Fruit fly (Drosophila melanogaster) whole organism, embryonic: ENCODE measurements around the gene CG13386.

Experiments
- Atf6 ChIP-seq: fragments of 200-800 bp; sonication (Bioruptor generic); IDR thresholded peaks from 2 replicates; pipeline ENCODE4 v1.3.6; 2022; ENCODE audit warnings: missing biosample characterization, missing genetic modification characterization
- CG10366 ChIP-seq: fragments of 200-800 bp; sonication (Bioruptor generic); IDR thresholded peaks from 2 replicates; pipeline ENCODE4 v1.3.6; 2022; ENCODE audit warnings: missing biosample characterization, missing genetic modification characterization
- CG1233 ChIP-seq: fragments of 200-800 bp; sonication (Bioruptor generic); optimal IDR thresholded peaks from 4 replicates; lab custom pipeline; 2018; ENCODE audit warnings: missing biosample characterization, mild to moderate bottlenecking, missing genetic modification characterization
- CG12659 ChIP-seq: fragments of 200-800 bp; sonication (Bioruptor generic); optimal IDR thresholded peaks from 3 replicates; lab custom pipeline; 2017; ENCODE audit warnings: mild to moderate bottlenecking, missing biosample characterization, missing genetic modification reagents, missing genetic modification characterization
- CG14965 ChIP-seq: fragments of 200-800 bp; sonication (Bioruptor generic); optimal IDR thresholded peaks from 2 replicates; lab custom pipeline; 2016; ENCODE audit warnings: missing biosample characterization, missing genetic modification characterization, borderline replicate concordance
- CG15479 ChIP-seq: fragments of 200-800 bp; sonication (Bioruptor generic); optimal IDR thresholded peaks from 3 replicates; lab custom pipeline; 2019; ENCODE audit warnings: missing biosample characterization, mild to moderate bottlenecking, missing genetic modification characterization, moderate library complexity
- CG16813 ChIP-seq: fragments of 200-800 bp; sonication (Bioruptor generic); IDR thresholded peaks from 3 replicates; pipeline ENCODE4 v1.3.6; 2022; ENCODE audit warnings: missing biosample characterization, missing genetic modification characterization; ENCODE audit not compliant: partially characterized antibody
- CG17186 ChIP-seq: fragments of 200-800 bp; sonication (Bioruptor generic); optimal IDR thresholded peaks from 3 replicates; lab custom pipeline; 2017; ENCODE audit warnings: missing biosample characterization, missing genetic modification reagents, missing genetic modification characterization
- CG17385 ChIP-seq: fragments of 200-800 bp; sonication (Bioruptor generic); optimal IDR thresholded peaks from 3 replicates; lab custom pipeline; 2018; ENCODE audit warnings: missing biosample characterization, mild to moderate bottlenecking, missing genetic modification characterization
- CG17568 ChIP-seq: fragments of 200-800 bp; sonication (Bioruptor generic); optimal IDR thresholded peaks from 2 replicates; lab custom pipeline; 2018; ENCODE audit warnings: missing biosample characterization, mild to moderate bottlenecking, missing genetic modification characterization, moderate library complexity
- CG18619 ChIP-seq: fragments of 200-800 bp; sonication (Bioruptor generic); optimal IDR thresholded peaks from 3 replicates; lab custom pipeline; 2017; ENCODE audit warnings: missing biosample characterization, mild to moderate bottlenecking, missing genetic modification characterization
- CG2199 ChIP-seq: fragments of 200-800 bp; sonication (Bioruptor generic); IDR thresholded peaks from 3 replicates; pipeline ENCODE4 v1.3.6; 2022; ENCODE audit warnings: missing biosample characterization, missing genetic modification characterization
- CG4360 ChIP-seq: fragments of 200-800 bp; sonication (Bioruptor generic); IDR thresholded peaks from 2 replicates; pipeline ENCODE4 v1.3.6; 2022; ENCODE audit warnings: missing biosample characterization, missing genetic modification characterization
- CG43689 ChIP-seq: fragments of 200-800 bp; sonication (Bioruptor generic); IDR thresholded peaks from 2 replicates; pipeline ENCODE4 v1.3.6; 2022; ENCODE audit warnings: missing biosample characterization, missing genetic modification characterization
- CG6683 ChIP-seq: fragments of 200-800 bp; sonication (Bioruptor generic); optimal IDR thresholded peaks from 2 replicates; lab custom pipeline; 2017; ENCODE audit warnings: missing biosample characterization, mild to moderate bottlenecking, missing genetic modification characterization, missing genetic modification reagents
- CG6689 ChIP-seq: fragments of 200-800 bp; sonication (Bioruptor generic); IDR thresholded peaks from 2 replicates; pipeline ENCODE4 v1.3.6; 2022; ENCODE audit warnings: missing biosample characterization, missing genetic modification characterization
- CG6813 ChIP-seq: fragments of 200-800 bp; sonication (Bioruptor generic); optimal IDR thresholded peaks from 2 replicates; lab custom pipeline; 2017; ENCODE audit warnings: missing biosample characterization, missing genetic modification characterization, mild to moderate bottlenecking, moderate library complexity, missing genetic modification reagents
- CG7372 ChIP-seq: fragments of 200-800 bp; sonication (Bioruptor generic); IDR thresholded peaks from 2 replicates; pipeline ENCODE4 v1.3.6; 2022; ENCODE audit warnings: missing biosample characterization, missing genetic modification characterization
- Dip2 ChIP-seq: fragments of 200-800 bp; sonication (Bioruptor generic); IDR thresholded peaks from 2 replicates; pipeline ENCODE4 v1.3.6; 2022; ENCODE audit warnings: missing biosample characterization, missing genetic modification characterization
- Fer1 ChIP-seq: fragments of 200-800 bp; sonication (Bioruptor generic); optimal IDR thresholded peaks from 2 replicates; lab custom pipeline; 2017; ENCODE audit warnings: missing biosample characterization, mild to moderate bottlenecking, missing genetic modification characterization
- GATAe ChIP-seq: fragments of 200-800 bp; sonication (Bioruptor generic); conservative IDR thresholded peaks from 2 replicates; pipeline ENCODE4 v1.3.6; 2022; ENCODE audit warnings: missing biosample characterization, missing genetic modification characterization
- Hand ChIP-seq: fragments of 200-800 bp; sonication (Bioruptor generic); optimal IDR thresholded peaks from 2 replicates; lab custom pipeline; 2017; ENCODE audit warnings: mild to moderate bottlenecking, missing biosample characterization, missing genetic modification reagents, missing genetic modification characterization
- HmgD ChIP-seq: fragments of 200-800 bp; sonication (Bioruptor generic); optimal IDR thresholded peaks from 3 replicates; lab custom pipeline; 2016; ENCODE audit warnings: missing biosample characterization, missing genetic modification characterization
- MESR4 ChIP-seq: fragments of 200-800 bp; sonication (Bioruptor generic); optimal IDR thresholded peaks from 2 replicates; lab custom pipeline; 2018; ENCODE audit warnings: missing biosample characterization, mild to moderate bottlenecking, missing genetic modification characterization, moderate library complexity
- Max ChIP-seq: fragments of 200-800 bp; sonication (Bioruptor generic); optimal IDR thresholded peaks from 2 replicates; lab custom pipeline; 2016; ENCODE audit warnings: missing biosample characterization, mild to moderate bottlenecking, missing genetic modification characterization
- Med ChIP-seq: fragments of 200-800 bp; sonication (Bioruptor generic); peaks from one replicate; lab custom pipeline; 2016; ENCODE audit warnings: missing biosample characterization, missing genetic modification characterization, mild to moderate bottlenecking, inconsistent platforms, moderate library complexity
- Nf-YA ChIP-seq: fragments of 200-800 bp; sonication (Bioruptor generic); IDR thresholded peaks from 2 replicates; pipeline ENCODE4 v1.3.6; 2022; ENCODE audit warnings: missing biosample characterization, missing genetic modification characterization
- PHDP ChIP-seq: fragments of 200-800 bp; sonication (Bioruptor generic); optimal IDR thresholded peaks from 3 replicates; lab custom pipeline; 2018; ENCODE audit warnings: missing biosample characterization, mild to moderate bottlenecking, missing genetic modification characterization, moderate library complexity
- Ptx1 ChIP-seq: fragments of 200-800 bp; sonication (Bioruptor generic); IDR thresholded peaks from 2 replicates; pipeline ENCODE4 v1.3.6; 2022; ENCODE audit warnings: missing biosample characterization, missing genetic modification characterization
- Scr ChIP-seq: fragments of 200-800 bp; sonication (Bioruptor generic); IDR thresholded peaks from 2 replicates; pipeline ENCODE4 v1.3.6; 2022; ENCODE audit warnings: missing biosample characterization, missing genetic modification characterization; ENCODE audit not compliant: partially characterized antibody
- Sry-β ChIP-seq: fragments of 200-800 bp; sonication (Bioruptor generic); optimal IDR thresholded peaks from 2 replicates; lab custom pipeline; 2018; ENCODE audit warnings: missing biosample characterization, mild to moderate bottlenecking, missing genetic modification characterization, moderate library complexity
- Xrp1 ChIP-seq: fragments of 200-800 bp; sonication (Bioruptor generic); IDR thresholded peaks from 2 replicates; pipeline ENCODE4 v1.3.6; 2022; ENCODE audit warnings: missing biosample characterization, missing genetic modification characterization
- ato ChIP-seq: fragments of 200-800 bp; sonication (Bioruptor generic); IDR thresholded peaks from 2 replicates; pipeline ENCODE4 v1.3.6; 2022; ENCODE audit warnings: missing biosample characterization, missing genetic modification characterization; ENCODE audit not compliant: partially characterized antibody
- bbx ChIP-seq: fragments of 200-800 bp; sonication (Bioruptor generic); IDR thresholded peaks from 2 replicates; pipeline ENCODE4 v1.3.6; 2022; ENCODE audit warnings: missing biosample characterization, missing genetic modification characterization; ENCODE audit not compliant: partially characterized antibody
- cas ChIP-seq: fragments of 200-800 bp; sonication (Bioruptor generic); IDR thresholded peaks from 2 replicates; pipeline ENCODE4 v1.3.6; 2022; ENCODE audit warnings: missing biosample characterization, missing genetic modification characterization
- dan ChIP-seq: fragments of 200-800 bp; sonication (Bioruptor generic); IDR thresholded peaks from 2 replicates; pipeline ENCODE4 v1.3.6; 2022; ENCODE audit warnings: missing biosample characterization, missing genetic modification characterization
- danr ChIP-seq: fragments of 200-800 bp; sonication (Bioruptor generic); IDR thresholded peaks from 2 replicates; pipeline ENCODE4 v1.3.6; 2022; ENCODE audit warnings: missing biosample characterization, missing genetic modification characterization
- dmrt99B ChIP-seq: fragments of 200-800 bp; sonication (Bioruptor generic); optimal IDR thresholded peaks from 2 replicates; lab custom pipeline; 2018; ENCODE audit warnings: missing biosample characterization, mild to moderate bottlenecking, missing genetic modification characterization, moderate library complexity
- phol ChIP-seq: fragments of 200-800 bp; sonication (Bioruptor generic); optimal IDR thresholded peaks from 3 replicates; lab custom pipeline; 2018; ENCODE audit warnings: missing biosample characterization, mild to moderate bottlenecking, missing genetic modification characterization, moderate library complexity
- pita ChIP-seq: fragments of 200-800 bp; sonication (Bioruptor generic); optimal IDR thresholded peaks from 2 replicates; lab custom pipeline; 2017; ENCODE audit warnings: missing biosample characterization, mild to moderate bottlenecking, missing genetic modification characterization
- sc ChIP-seq, 3 experiments: fragments of >200 bp in 2 of 3; fragments of 200-800 bp in 1 of 3; sonication (Bioruptor generic) in 1 of 3; optimal IDR thresholded peaks; 2 replicates in 2 of 3; 3 replicates in 1 of 3; lab custom pipeline; 2017; ENCODE audit warnings: mild to moderate bottlenecking in 1 of 3, missing biosample characterization in 1 of 3, missing genetic modification characterization in 1 of 3, missing genetic modification reagents in 1 of 3
- sd ChIP-seq: fragments of 200-800 bp; sonication (Bioruptor generic); optimal IDR thresholded peaks from 3 replicates; lab custom pipeline; 2018; ENCODE audit warnings: missing biosample characterization, mild to moderate bottlenecking, missing genetic modification characterization, moderate library complexity
- slou ChIP-seq: fragments of 200-800 bp; sonication (Bioruptor generic); optimal IDR thresholded peaks from 3 replicates; lab custom pipeline; 2016; ENCODE audit warnings: missing biosample characterization, missing genetic modification characterization
- sna ChIP-seq: fragments of 200-800 bp; sonication (Bioruptor generic); IDR thresholded peaks from 2 replicates; pipeline ENCODE4 v1.3.6; 2022; ENCODE audit warnings: missing biosample characterization, missing genetic modification characterization; ENCODE audit not compliant: partially characterized antibody
- stc ChIP-seq: fragments of 200-800 bp; sonication (Bioruptor generic); IDR thresholded peaks from 2 replicates; pipeline ENCODE4 v1.3.6; 2022; ENCODE audit warnings: missing biosample characterization, missing genetic modification characterization
- twi ChIP-seq: fragments of 200-800 bp; optimal IDR thresholded peaks from 2 replicates; lab custom pipeline; 2019; ENCODE audit warnings: missing biosample characterization, mild to moderate bottlenecking, missing genetic modification characterization, moderate library complexity
- vfl ChIP-seq: fragments of 200-800 bp; sonication (Bioruptor generic); optimal IDR thresholded peaks from 2 replicates; lab custom pipeline; 2016; ENCODE audit warnings: missing biosample characterization, missing genetic modification characterization
- wdn ChIP-seq: fragments of 200-800 bp; sonication (Bioruptor generic); IDR thresholded peaks from 2 replicates; pipeline ENCODE4 v1.3.6; 2022; ENCODE audit warnings: missing biosample characterization, missing genetic modification characterization

CG13386 gene

DNA sequence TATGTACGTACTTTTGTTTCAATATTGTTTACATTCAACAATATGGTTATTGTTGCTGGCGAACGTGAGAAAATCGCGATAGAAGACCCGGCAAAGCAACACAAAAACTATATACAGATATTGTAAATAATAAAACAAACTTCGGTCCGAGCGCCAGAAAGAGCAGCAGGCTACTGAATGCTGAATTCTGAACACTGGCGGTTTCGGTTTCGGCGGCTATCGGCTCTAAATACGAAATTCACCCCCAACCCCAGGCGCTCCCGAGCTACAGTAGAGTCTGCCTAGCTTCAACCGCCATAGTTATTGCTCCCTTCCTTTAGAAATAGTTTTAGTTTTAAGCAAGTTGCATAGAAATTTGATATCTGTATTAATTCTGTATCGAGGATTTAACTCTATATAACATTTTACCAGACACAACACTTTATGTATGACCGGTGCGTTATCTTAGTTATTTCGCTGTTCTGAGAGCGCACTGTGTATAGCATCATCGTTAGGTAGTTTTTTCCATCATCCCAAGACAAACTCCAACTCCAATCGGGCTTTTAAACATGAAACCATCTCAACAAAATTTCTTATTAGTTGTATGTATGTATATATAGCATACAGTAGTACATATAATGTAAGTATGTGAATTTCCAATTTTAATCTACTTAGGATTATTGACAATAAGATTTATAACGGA, 36.4 kb upstream of the CG13386 start, which contains the start of gene CG7627 (continued):
- TF ChIP-seq Scr (GFP tag; lab: Robert Waterston, UW), result 0 out of 2 replicates have a peak, but pooled peaks have one; percentile 26
- peak; percentile 58 for TF ChIP-seq wdn (GFP tag; lab: Robert Waterston, UW)
- peak; percentile 83 for TF ChIP-seq Xrp1 (GFP tag; lab: Robert Waterston, UW)
- TF ChIP-seq twi (tag; lab: Kevin White, UChicago), result no peak
- peak; percentile 71 for TF ChIP-seq CG18619 (GFP tag; lab: Kevin White, UChicago)
- 0 out of 2 replicates have a peak, but pooled peaks have one; percentile 40 for TF ChIP-seq danr (GFP tag; lab: Robert Waterston, UW)
- TF ChIP-seq CG6689 (GFP tag; lab: Robert Waterston, UW), result peak; percentile 75
- TF ChIP-seq dan, result no peak
- peak; percentile 68 for TF ChIP-seq PHDP
- TF ChIP-seq dmrt99B (tag; lab: Kevin White, UChicago), result peak; percentile 83
- no peak for TF ChIP-seq CG16813
- TF ChIP-seq Sry-β (GFP tag; lab: Kevin White, UChicago), result no peak
- TF ChIP-seq CG43689 (GFP tag; lab: Robert Waterston, UW), result no peak
- peak; percentile 62 for TF ChIP-seq Hand (GFP tag; lab: Kevin White, UChicago)
- TF ChIP-seq CG17186 (GFP tag; lab: Kevin White, UChicago), result no peak
- TF ChIP-seq CG6813 (GFP tag; lab: Kevin White, UChicago), result peak; percentile 78
- TF ChIP-seq CG1233 (GFP tag; lab: Kevin White, UChicago), result peak; percentile 54
- peak; percentile 97 for TF ChIP-seq Med (GFP tag; lab: Kevin White, UChicago)
- TF ChIP-seq CG10366 (GFP tag; lab: Robert Waterston, UW), result peak; percentile 73
- no peak for TF ChIP-seq CG15479
- TF ChIP-seq CG17568 (GFP tag; lab: Kevin White, UChicago), result peak; percentile 45
- peak; percentile 65 for TF ChIP-seq vfl (GFP tag; lab: Kevin White, UChicago)
- TF ChIP-seq HmgD (GFP tag; lab: Kevin White, UChicago), result peak; percentile 65
- peak; percentile 70 for TF ChIP-seq phol (tag; lab: Kevin White, UChicago)
- TF ChIP-seq sd (tag; lab: Kevin White, UChicago), result peak; percentile 41
- peak; percentile 48; the same call in 1 of the 2 replicates for TF ChIP-seq bbx (GFP tag; lab: Robert Waterston, UW)
- TF ChIP-seq CG6683 (GFP tag; lab: Kevin White, UChicago), result peak; percentile 63
- TF ChIP-seq CG12659 (GFP tag; lab: Kevin White, UChicago), result peak; percentile 73
- peak; percentile 86 for TF ChIP-seq Fer1 (GFP tag; lab: Kevin White, UChicago)
- peak; percentile 44; the same call in 1 of the 2 replicates for TF ChIP-seq cas
- no peak for TF ChIP-seq ato (GFP tag; lab: Robert Waterston, UW)
- no peak for TF ChIP-seq MESR4 (GFP tag; lab: Kevin White, UChicago)
- TF ChIP-seq CG4360, result 0 out of 2 replicates have a peak, but pooled peaks have one; percentile 23
- TF ChIP-seq CG17385 (GFP tag; lab: Kevin White, UChicago), result peak; percentile 68
- TF ChIP-seq Dip2 (GFP tag; lab: Robert Waterston, UW), result no peak; the same call in 1 of the 2 replicates
- TF ChIP-seq Nf-YA (GFP tag; lab: Robert Waterston, UW), result peak; percentile 53; the same call in 1 of the 2 replicates
- peak; percentile 83 for TF ChIP-seq Ptx1 (GFP tag; lab: Robert Waterston, UW)
- peak; percentile 38; the same call in 1 of the 2 replicates for TF ChIP-seq GATAe (GFP tag; lab: Robert Waterston, UW)
- peak; percentile 47 for TF ChIP-seq Max
- TF ChIP-seq slou (GFP tag; lab: Kevin White, UChicago), result peak; percentile 17
- peak; percentile 60; the same call in 1 of the 2 replicates for TF ChIP-seq stc (GFP tag; lab: Robert Waterston, UW)
- TF ChIP-seq sna (GFP tag; lab: Robert Waterston, UW), result no peak
- TF ChIP-seq Atf6 (GFP tag; lab: Robert Waterston, UW), result peak; percentile 85
- TF ChIP-seq CG14965 (GFP tag; lab: Kevin White, UChicago), result no peak
- no peak for TF ChIP-seq pita (GFP tag; lab: Kevin White, UChicago)
- no peak for TF ChIP-seq sc (optimal IDR thresholded peaks at IDR 0.05; lab: Kevin White, UChicago)
- TF ChIP-seq sc (GFP tag; optimal IDR thresholded peaks at IDR 0.05; lab: Kevin White, UChicago), result peak; percentile 6
- TF ChIP-seq CG2199, result no peak
- TF ChIP-seq CG7372 (GFP tag; lab: Robert Waterston, UW), result peak; percentile 75
